Worm (Caenorhabditis elegans) whole organism, L4 larva: Measurements from ENCODE around the gene lem-4.
A peak's percentile ranks its signal among the peaks of the same experiment; 100 is the strongest.

Experiments used
- F37D6.2 ChIP-seq: sonication (generic microtip); optimal IDR thresholded peaks from 2 replicates; lab custom pipeline; 2016; ENCODE audit warnings: mild to moderate bottlenecking, missing genetic modification characterization, missing compliant biosample characterization
- T26A8.4 ChIP-seq: fragments of 200-800 bp; sonication (Bioruptor generic); IDR thresholded peaks from 2 replicates; pipeline ENCODE4 v1.3.6; 2022; ENCODE audit warnings: missing genetic modification characterization, missing compliant biosample characterization
- Y5F2A.4 ChIP-seq: fragments of 200-800 bp; sonication (Bioruptor generic); optimal IDR thresholded peaks from 2 replicates; lab custom pipeline; 2018; ENCODE audit warnings: mild to moderate bottlenecking, missing genetic modification characterization, missing compliant biosample characterization
- Y75B8A.6 ChIP-seq: fragments of 200-800 bp; sonication (Bioruptor generic); IDR thresholded peaks from 2 replicates; pipeline ENCODE4 v1.3.6; 2022; ENCODE audit warnings: missing genetic modification reagents, missing genetic modification characterization, missing compliant biosample characterization
- ZK546.5 ChIP-seq, 2 experiments: sonication (generic microtip); optimal IDR thresholded peaks; 2 replicates each; lab custom pipeline; 2017; ENCODE audit warnings: missing biosample characterization in 2 of 2, missing genetic modification characterization in 2 of 2
- aha-1 ChIP-seq: fragments of 150-350 bp; peaks from one replicate; lab custom pipeline; 2014; ENCODE audit warnings: missing biosample characterization, missing genetic modification characterization
- arid-1 ChIP-seq: fragments of 200-800 bp; sonication (Bioruptor generic); conservative IDR thresholded peaks from 2 replicates; pipeline ENCODE4 v1.3.6; 2022; ENCODE audit warnings: missing genetic modification reagents, missing genetic modification characterization, missing compliant biosample characterization
- ceh-20 ChIP-seq: fragments of 200-800 bp; sonication (Bioruptor generic); IDR thresholded peaks from 2 replicates; pipeline ENCODE4 v1.3.6; 2022; ENCODE audit warnings: missing genetic modification reagents, missing genetic modification characterization, missing compliant biosample characterization
- ceh-28 ChIP-seq: fragments of 150-350 bp; optimal IDR thresholded peaks from 2 replicates; lab custom pipeline; 2014; ENCODE audit warnings: missing biosample characterization, missing genetic modification reagents, missing genetic modification characterization
- cey-2 ChIP-seq: sonication (generic microtip); optimal IDR thresholded peaks from 3 replicates; lab custom pipeline; 2017; ENCODE audit warnings: missing genetic modification characterization, mild to moderate bottlenecking, missing compliant biosample characterization, antibody characterized with exemption, borderline replicate concordance; ENCODE audit not compliant: insufficient read depth
- dpl-1 ChIP-seq: fragments of 150-350 bp; optimal IDR thresholded peaks from 2 replicates; lab custom pipeline; 2014; ENCODE audit warnings: missing biosample characterization, missing genetic modification reagents, missing genetic modification characterization
- egl-43 ChIP-seq: fragments of 200-800 bp; sonication (Bioruptor generic); IDR thresholded peaks from 2 replicates; pipeline ENCODE4 v1.3.6; 2022; ENCODE audit warnings: missing genetic modification reagents, missing genetic modification characterization, missing compliant biosample characterization
- fkh-10 ChIP-seq: fragments of 150-350 bp; optimal IDR thresholded peaks from 2 replicates; lab custom pipeline; 2014; ENCODE audit warnings: missing biosample characterization, missing genetic modification reagents, missing genetic modification characterization
- fos-1 ChIP-seq: fragments of 150-350 bp; optimal IDR thresholded peaks from 2 replicates; lab custom pipeline; 2014; ENCODE audit warnings: missing biosample characterization, missing genetic modification characterization
- gei-8 ChIP-seq: fragments of 200-800 bp; sonication (Bioruptor generic); optimal IDR thresholded peaks from 2 replicates; lab custom pipeline; 2018; ENCODE audit warnings: mild to moderate bottlenecking, missing genetic modification characterization, missing compliant biosample characterization
- hlh-11 ChIP-seq: fragments of 200-800 bp; sonication (Bioruptor generic); optimal IDR thresholded peaks from 2 replicates; lab custom pipeline; 2018; ENCODE audit warnings: mild to moderate bottlenecking, missing genetic modification characterization, missing compliant biosample characterization
- hmg-1.1 ChIP-seq: fragments of 200-800 bp; sonication (Bioruptor generic); IDR thresholded peaks from 2 replicates; pipeline ENCODE4 v1.3.6; 2022; ENCODE audit warnings: missing genetic modification reagents, missing genetic modification characterization, missing compliant biosample characterization
- lim-7 ChIP-seq: fragments of 200-800 bp; sonication (Bioruptor generic); IDR thresholded peaks from 2 replicates; pipeline ENCODE4 v1.3.6; 2022; ENCODE audit warnings: missing genetic modification characterization, missing compliant biosample characterization
- lin-13 ChIP-seq: fragments of 150-350 bp; optimal IDR thresholded peaks from 2 replicates; lab custom pipeline; 2014; ENCODE audit warnings: missing biosample characterization, missing genetic modification reagents, missing genetic modification characterization
- lin-29 ChIP-seq: fragments of 200-800 bp; sonication (Bioruptor generic); IDR thresholded peaks from 2 replicates; pipeline ENCODE4 v1.3.6; 2022; ENCODE audit warnings: missing genetic modification reagents, missing genetic modification characterization, missing compliant biosample characterization
- lsy-2 ChIP-seq, 2 experiments: fragments of 150-350 bp in 1 of 2; sonication (generic microtip) in 1 of 2; optimal IDR thresholded peaks; 2 replicates each; lab custom pipeline; 2014 to 2017; ENCODE audit warnings: missing biosample characterization in 2 of 2, missing genetic modification characterization in 2 of 2
- mdl-1 ChIP-seq, 2 experiments: fragments of 150-350 bp in 1 of 2; sonication (generic microtip) in 1 of 2; optimal IDR thresholded peaks; 2 replicates each; lab custom pipeline; 2014 to 2017; ENCODE audit warnings: missing biosample characterization in 2 of 2, missing genetic modification characterization in 2 of 2
- nhr-28 ChIP-seq: fragments of 150-350 bp; optimal IDR thresholded peaks from 2 replicates; lab custom pipeline; 2014; ENCODE audit warnings: missing biosample characterization, missing genetic modification characterization
- nhr-41 ChIP-seq: fragments of 200-800 bp; sonication (Bioruptor generic); IDR thresholded peaks from 2 replicates; pipeline ENCODE4 v1.3.6; 2022; ENCODE audit warnings: missing genetic modification reagents, missing genetic modification characterization, missing compliant biosample characterization
- nhr-48 ChIP-seq: sonication (generic microtip); optimal IDR thresholded peaks from 2 replicates; lab custom pipeline; 2016; ENCODE audit warnings: mild to moderate bottlenecking, missing genetic modification characterization, missing compliant biosample characterization
- nhr-76 ChIP-seq: fragments of 150-350 bp; optimal IDR thresholded peaks from 2 replicates; lab custom pipeline; 2014; ENCODE audit warnings: missing biosample characterization, missing genetic modification characterization
- nhr-77 ChIP-seq: fragments of 150-350 bp; optimal IDR thresholded peaks from 2 replicates; lab custom pipeline; 2014; ENCODE audit warnings: missing biosample characterization, missing genetic modification characterization
- sdz-12 ChIP-seq: fragments of 200-800 bp; sonication (Bioruptor generic); optimal IDR thresholded peaks from 2 replicates; lab custom pipeline; 2018; ENCODE audit warnings: mild to moderate bottlenecking, missing genetic modification characterization, missing compliant biosample characterization
- set-16 ChIP-seq: fragments of 200-800 bp; sonication (Bioruptor generic); IDR thresholded peaks from 2 replicates; pipeline ENCODE4 v1.3.6; 2022; ENCODE audit warnings: missing genetic modification reagents, missing genetic modification characterization, missing compliant biosample characterization
- snpc-1.2 ChIP-seq: fragments of 200-800 bp; sonication (Bioruptor generic); IDR thresholded peaks from 2 replicates; pipeline ENCODE4 v1.3.6; 2022; ENCODE audit warnings: missing genetic modification reagents, missing genetic modification characterization, missing compliant biosample characterization
- spr-1 ChIP-seq: sonication (generic microtip); optimal IDR thresholded peaks from 2 replicates; lab custom pipeline; 2016; ENCODE audit warnings: mild to moderate bottlenecking, missing genetic modification characterization, missing compliant biosample characterization
- spr-3 ChIP-seq: fragments of 200-800 bp; sonication (Bioruptor generic); optimal IDR thresholded peaks from 2 replicates; lab custom pipeline; 2018; ENCODE audit warnings: mild to moderate bottlenecking, missing genetic modification characterization, missing compliant biosample characterization
- tra-1 ChIP-seq: fragments of 200-800 bp; sonication (Bioruptor generic); IDR thresholded peaks from 2 replicates; pipeline ENCODE4 v1.3.6; 2022; ENCODE audit warnings: missing genetic modification reagents, missing genetic modification characterization, missing compliant biosample characterization
- unc-39 ChIP-seq: sonication (generic microtip); optimal IDR thresholded peaks from 2 replicates; lab custom pipeline; 2017; ENCODE audit warnings: missing biosample characterization, missing genetic modification characterization
- zip-11 ChIP-seq: fragments of 200-800 bp; sonication (Bioruptor generic); IDR thresholded peaks from 2 replicates; pipeline ENCODE4 v1.3.6; 2022; ENCODE audit warnings: missing genetic modification characterization, missing compliant biosample characterization
- zip-2 ChIP-seq: fragments of 150-350 bp; optimal IDR thresholded peaks from 2 replicates; lab custom pipeline; 2014; ENCODE audit warnings: missing biosample characterization, missing genetic modification characterization

The lem-4 gene

DNA sequence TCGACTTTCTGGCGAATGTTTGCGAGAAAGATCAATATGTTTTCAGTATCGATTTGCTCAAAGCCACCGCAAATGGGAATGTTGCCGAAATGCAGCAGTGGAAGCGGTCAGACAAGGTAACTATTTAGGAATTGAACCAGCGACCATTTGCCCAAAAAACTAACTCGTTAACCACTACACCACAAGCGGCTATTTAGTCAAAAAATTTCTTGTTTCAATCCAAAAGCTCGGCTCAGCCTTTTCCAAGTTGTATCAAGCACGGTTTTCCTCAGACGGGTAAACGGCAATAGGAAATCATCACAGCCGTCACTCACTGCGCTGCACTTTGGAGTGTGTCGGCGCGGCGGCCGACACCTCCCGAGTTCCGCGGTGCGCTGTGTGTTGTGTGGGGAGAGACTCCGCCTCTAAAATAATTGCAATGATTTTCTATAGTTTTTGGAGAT, 12.3 kb upstream of the lem-4 start (continued):
- TF ChIP-seq lsy-2 (tag; optimal IDR thresholded peaks at IDR 0.05; lab: Kevin White, UChicago), result peak; percentile 50 to 73
- no peak for TF ChIP-seq ZK546.5 (tag; optimal IDR thresholded peaks at IDR 0.05; lab: Kevin White, UChicago)
- no peak for TF ChIP-seq lin-29
- peak; percentile 92 for TF ChIP-seq lin-13 (GFP tag; lab: Kevin White, UChicago)
- peak; percentile 23 for TF ChIP-seq F37D6.2 (tag; lab: Kevin White, UChicago)
- TF ChIP-seq T26A8.4 (GFP tag; lab: Robert Waterston, UW), result peak; percentile 89
- no peak for TF ChIP-seq ceh-28 (tag; lab: Kevin White, UChicago)
- 0 out of 2 replicates have a peak, but pooled peaks have one; percentile 38 for TF ChIP-seq tra-1 (GFP tag; lab: Robert Waterston, UW)
- TF ChIP-seq sdz-12 (GFP tag; lab: Kevin White, UChicago), result no peak
- no peak for TF ChIP-seq fos-1 (tag; lab: Kevin White, UChicago)
- peak; percentile 74 for TF ChIP-seq spr-1 (tag; lab: Kevin White, UChicago)
- TF ChIP-seq snpc-1.2 (GFP tag; lab: Robert Waterston, UW), result peak; percentile 82
- peak; percentile 36 for TF ChIP-seq Y5F2A.4 (GFP tag; lab: Kevin White, UChicago)
- peak; percentile 79 for TF ChIP-seq spr-3 (GFP tag; lab: Kevin White, UChicago)
- peak; percentile 71 for TF ChIP-seq dpl-1 (GFP tag; lab: Kevin White, UChicago)

DNA sequence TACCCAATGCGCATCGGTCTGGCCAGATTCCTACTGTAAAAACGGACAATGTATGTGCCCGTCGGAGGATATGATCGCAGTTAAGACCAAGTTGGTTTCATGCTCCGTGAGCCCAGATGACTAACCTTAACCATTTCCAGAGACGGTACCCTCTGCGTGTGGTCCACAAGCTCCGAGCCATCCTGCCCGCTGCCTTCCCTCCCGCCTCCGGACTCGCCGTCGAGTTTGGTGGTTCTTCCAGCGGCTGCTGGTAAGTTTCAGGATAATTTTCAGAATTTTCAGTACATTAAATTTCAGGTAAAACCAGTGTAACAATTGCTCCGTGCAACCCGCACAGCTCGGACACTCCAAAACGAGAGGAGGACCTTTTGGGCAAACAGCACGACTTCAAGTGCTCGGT, 6.2 kb upstream of the lem-4 start:
- TF ChIP-seq mdl-1 (tag; optimal IDR thresholded peaks at IDR 0.05; lab: Kevin White, UChicago) (no peak), set-16 (peak; percentile 59)
- TF ChIP-seq, all 104 proteins: peak for 1

DNA sequence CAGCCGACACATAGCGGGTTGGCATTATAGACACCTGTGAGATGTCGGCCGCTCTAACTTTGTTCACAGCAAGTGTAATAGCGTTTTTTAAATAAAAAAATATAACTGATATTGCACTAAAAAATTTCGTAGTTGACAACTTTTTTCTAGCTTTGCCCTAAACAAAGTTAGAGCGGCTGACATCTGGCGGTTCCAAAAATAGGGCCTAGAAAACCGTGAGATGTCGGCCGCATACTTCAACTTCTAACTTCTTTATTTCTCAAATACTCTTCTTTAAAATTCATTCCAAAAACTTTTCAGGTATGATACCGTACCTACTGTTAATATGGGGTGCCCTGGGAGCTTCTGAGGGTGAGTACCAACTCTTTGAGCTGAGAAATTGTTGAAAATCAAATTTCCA, 4.0 kb upstream of the lem-4 start, which contains the start of gene Y55F3BR.2:
Gene Y55F3BR.2 (plus strand): TSS at position 301 of the 400 bp plus-strand sequence.
- TF ChIP-seq mdl-1 (tag; optimal IDR thresholded peaks at IDR 0.05; lab: Kevin White, UChicago) (no peak), unc-39 (tag; lab: Kevin White, UChicago) (no peak), nhr-41 (GFP tag; lab: Robert Waterston, UW) (no peak), Y75B8A.6 (GFP tag; lab: Robert Waterston, UW) (no peak), zip-2 (tag; lab: Kevin White, UChicago) (no peak), gei-8 (GFP tag; lab: Kevin White, UChicago) (no peak), nhr-77 (tag; lab: Kevin White, UChicago) (no peak), nhr-48 (tag; lab: Kevin White, UChicago) (no peak), lim-7 (GFP tag; lab: Robert Waterston, UW) (no peak), hmg-1.1 (GFP tag; lab: Robert Waterston, UW) (no peak), fkh-10 (GFP tag; lab: Kevin White, UChicago) (no peak), arid-1 (GFP tag; lab: Robert Waterston, UW) (no peak), nhr-28 (no peak), F37D6.2 (tag; lab: Kevin White, UChicago) (no peak), hlh-11 (tag; lab: Kevin White, UChicago) (no peak), egl-43 (GFP tag; lab: Robert Waterston, UW) (no peak), nhr-76 (no peak)

ce11 chrIV:856038-856437, 1.5 kb upstream of the lem-4 start:
- peak; percentile 7 for TF ChIP-seq aha-1 (tag; lab: Kevin White, UChicago)
- no peak for TF ChIP-seq zip-11 (GFP tag; lab: Robert Waterston, UW)
- no peak for TF ChIP-seq cey-2
- TF ChIP-seq ceh-20 (GFP tag; lab: Robert Waterston, UW), result no peak
